Worm (Caenorhabditis elegans) whole organism, L2 larva: Measurements from ENCODE around the gene K03A11.4.
A peak's percentile ranks its signal among the peaks of the same experiment; 100 is the strongest.

Experiments
- C34F6.9 ChIP-seq: fragments of 150-350 bp; optimal IDR thresholded peaks from 2 replicates; lab custom pipeline; 2014; ENCODE audit warnings: missing biosample characterization, missing genetic modification characterization
- F13H6.1 ChIP-seq: sonication (generic microtip); optimal IDR thresholded peaks from 2 replicates; lab custom pipeline; 2016; ENCODE audit warnings: missing genetic modification characterization, missing compliant biosample characterization
- R02D3.7 ChIP-seq: fragments of 150-350 bp; optimal IDR thresholded peaks from 2 replicates; lab custom pipeline; 2014; ENCODE audit warnings: missing biosample characterization, missing genetic modification characterization
- Y55F3AM.14 ChIP-seq: fragments of 200-800 bp; sonication (Bioruptor generic); optimal IDR thresholded peaks from 2 replicates; lab custom pipeline; 2018; ENCODE audit warnings: mild to moderate bottlenecking, missing genetic modification characterization, missing compliant biosample characterization
- ZK546.5 ChIP-seq: sonication (generic microtip); optimal IDR thresholded peaks from 2 replicates; lab custom pipeline; 2017; ENCODE audit warnings: missing biosample characterization, missing genetic modification characterization
- ama-1 ChIP-seq: fragments of 150-350 bp; optimal IDR thresholded peaks from 2 replicates; lab custom pipeline; 2018; ENCODE audit warnings: inconsistent platforms
- ceh-82 ChIP-seq: fragments of 150-350 bp; optimal IDR thresholded peaks from 2 replicates; lab custom pipeline; 2014; ENCODE audit warnings: missing biosample characterization, missing genetic modification characterization
- crh-2 ChIP-seq: sonication (generic microtip); optimal IDR thresholded peaks from 2 replicates; lab custom pipeline; 2017; ENCODE audit warnings: missing biosample characterization, missing genetic modification characterization
- dmd-4 ChIP-seq: sonication (generic microtip); optimal IDR thresholded peaks from 2 replicates; lab custom pipeline; 2017; ENCODE audit warnings: missing biosample characterization, missing genetic modification characterization
- egl-27 ChIP-seq: sonication (generic microtip); optimal IDR thresholded peaks from 3 replicates; lab custom pipeline; 2017; ENCODE audit warnings: missing biosample characterization, missing genetic modification reagents, missing genetic modification characterization
- elt-1 ChIP-seq: fragments of 150-350 bp; optimal IDR thresholded peaks from 2 replicates; lab custom pipeline; 2014; ENCODE audit warnings: missing biosample characterization, missing genetic modification characterization
- elt-3 ChIP-seq: sonication (generic microtip); optimal IDR thresholded peaks from 2 replicates; lab custom pipeline; 2017; ENCODE audit warnings: missing biosample characterization, missing genetic modification characterization
- fos-1 ChIP-seq: fragments of 150-350 bp; optimal IDR thresholded peaks from 2 replicates; lab custom pipeline; 2014; ENCODE audit warnings: missing biosample characterization, missing genetic modification characterization
- lin-13 ChIP-seq: fragments of 150-350 bp; optimal IDR thresholded peaks from 2 replicates; lab custom pipeline; 2014; ENCODE audit warnings: missing biosample characterization, missing genetic modification reagents, missing genetic modification characterization
- lin-39 ChIP-seq: fragments of 150-350 bp; optimal IDR thresholded peaks from 2 replicates; lab custom pipeline; 2014; ENCODE audit warnings: missing biosample characterization, missing genetic modification reagents, missing genetic modification characterization
- lsy-2 ChIP-seq, 2 experiments: fragments of 150-350 bp in 1 of 2; sonication (generic microtip) in 1 of 2; optimal IDR thresholded peaks; 2 replicates each; lab custom pipeline; 2014 to 2017; ENCODE audit warnings: missing biosample characterization in 2 of 2, missing genetic modification characterization in 2 of 2
- mdl-1 ChIP-seq, 2 experiments: fragments of 150-350 bp in 1 of 2; sonication (generic microtip) in 1 of 2; optimal IDR thresholded peaks; 2 replicates each; lab custom pipeline; 2017; ENCODE audit warnings: missing biosample characterization in 2 of 2, missing genetic modification characterization in 2 of 2
- nhr-10 ChIP-seq: sonication (generic microtip); optimal IDR thresholded peaks from 2 replicates; lab custom pipeline; 2017; ENCODE audit warnings: missing biosample characterization, missing genetic modification characterization
- nhr-11 ChIP-seq: fragments of 150-350 bp; optimal IDR thresholded peaks from 2 replicates; lab custom pipeline; 2014; ENCODE audit warnings: missing biosample characterization, missing genetic modification characterization
- nhr-12 ChIP-seq: fragments of 150-350 bp; optimal IDR thresholded peaks from 2 replicates; lab custom pipeline; 2014; ENCODE audit warnings: missing biosample characterization, missing genetic modification characterization
- nhr-129 ChIP-seq: fragments of 150-350 bp; optimal IDR thresholded peaks from 2 replicates; lab custom pipeline; 2014; ENCODE audit warnings: missing biosample characterization, missing genetic modification characterization
- nhr-23 ChIP-seq: fragments of 150-350 bp; optimal IDR thresholded peaks from 2 replicates; lab custom pipeline; 2014; ENCODE audit warnings: missing biosample characterization, missing genetic modification reagents, missing genetic modification characterization
- nhr-25 ChIP-seq: fragments of 150-350 bp; sonication (generic microtip); optimal IDR thresholded peaks from 3 replicates; lab custom pipeline; 2014; ENCODE audit warnings: missing biosample characterization, missing genetic modification characterization
- nhr-6 ChIP-seq: fragments of 150-350 bp; optimal IDR thresholded peaks from 2 replicates; lab custom pipeline; 2014; ENCODE audit warnings: missing biosample characterization, missing genetic modification characterization
- nhr-77 ChIP-seq: fragments of 150-350 bp; optimal IDR thresholded peaks from 2 replicates; lab custom pipeline; 2014; ENCODE audit warnings: missing biosample characterization, missing genetic modification characterization
- peb-1 ChIP-seq: fragments of 150-350 bp; optimal IDR thresholded peaks from 2 replicates; lab custom pipeline; 2014; ENCODE audit warnings: missing biosample characterization, missing genetic modification characterization
- sem-4 ChIP-seq: fragments of 150-350 bp; optimal IDR thresholded peaks from 2 replicates; lab custom pipeline; 2014; ENCODE audit warnings: missing biosample characterization, missing genetic modification reagents, missing genetic modification characterization
- skn-1 ChIP-seq: sonication (generic microtip); optimal IDR thresholded peaks from 2 replicates; lab custom pipeline; 2017; ENCODE audit warnings: missing biosample characterization, missing genetic modification characterization
- sma-9 ChIP-seq, 2 experiments: fragments of 150-350 bp in 1 of 2; sonication (generic microtip) in 1 of 2; optimal IDR thresholded peaks; 2 replicates each; lab custom pipeline; 2014 to 2016; ENCODE audit warnings: missing genetic modification characterization in 2 of 2, mild to moderate bottlenecking in 1 of 2, missing biosample characterization in 1 of 2, missing compliant biosample characterization in 1 of 2, missing genetic modification reagents in 1 of 2, moderate library complexity in 1 of 2
- unc-39 ChIP-seq: fragments of 150-350 bp; optimal IDR thresholded peaks from 2 replicates; lab custom pipeline; 2014; ENCODE audit warnings: missing biosample characterization, missing genetic modification characterization
- unc-55 ChIP-seq: fragments of 150-350 bp; sonication (generic microtip); optimal IDR thresholded peaks from 3 replicates; lab custom pipeline; 2014; ENCODE audit warnings: missing biosample characterization, missing genetic modification reagents, missing genetic modification characterization
- unc-62 ChIP-seq: fragments of 150-350 bp; optimal IDR thresholded peaks from 2 replicates; lab custom pipeline; 2014; ENCODE audit warnings: missing biosample characterization, missing genetic modification reagents, missing genetic modification characterization
- zag-1 ChIP-seq: fragments of 150-350 bp; optimal IDR thresholded peaks from 2 replicates; lab custom pipeline; 2014; ENCODE audit warnings: missing biosample characterization, missing genetic modification characterization
- ztf-1 ChIP-seq: fragments of 200-800 bp; sonication (Bioruptor generic); conservative IDR thresholded peaks from 2 replicates; pipeline ENCODE4 v1.3.6; 2022; ENCODE audit warnings: missing genetic modification characterization, missing compliant biosample characterization
- ztf-4 ChIP-seq: fragments of 150-350 bp; optimal IDR thresholded peaks from 2 replicates; lab custom pipeline; 2014; ENCODE audit warnings: missing biosample characterization, missing genetic modification characterization

The K03A11.4 gene

ce11 chrX:13104966-13105365 lies 27.0 kb downstream of the K03A11.4 start, which contains the start of gene F17H10.1 (continued):
- TF ChIP-seq lin-39 (tag; lab: Kevin White, UChicago), result no peak
- TF ChIP-seq Y55F3AM.14, result no peak
- TF ChIP-seq elt-3, result no peak
- no peak for TF ChIP-seq unc-62 (GFP tag; lab: Kevin White, UChicago)
- TF ChIP-seq nhr-25 (tag; lab: Kevin White, UChicago), result no peak
- no peak for TF ChIP-seq ama-1
- no peak for TF ChIP-seq dmd-4
- peak; percentile 51 for TF ChIP-seq skn-1 (tag; lab: Kevin White, UChicago)
- TF ChIP-seq lin-13 (GFP tag; lab: Kevin White, UChicago), result peak; percentile 60
- no peak for TF ChIP-seq ztf-1 (GFP tag; lab: Robert Waterston, UW)
- TF ChIP-seq ZK546.5 (tag; lab: Kevin White, UChicago), result no peak
- TF ChIP-seq zag-1 (tag; lab: Kevin White, UChicago), result no peak
- no peak for TF ChIP-seq nhr-77 (tag; lab: Kevin White, UChicago)

DNA sequence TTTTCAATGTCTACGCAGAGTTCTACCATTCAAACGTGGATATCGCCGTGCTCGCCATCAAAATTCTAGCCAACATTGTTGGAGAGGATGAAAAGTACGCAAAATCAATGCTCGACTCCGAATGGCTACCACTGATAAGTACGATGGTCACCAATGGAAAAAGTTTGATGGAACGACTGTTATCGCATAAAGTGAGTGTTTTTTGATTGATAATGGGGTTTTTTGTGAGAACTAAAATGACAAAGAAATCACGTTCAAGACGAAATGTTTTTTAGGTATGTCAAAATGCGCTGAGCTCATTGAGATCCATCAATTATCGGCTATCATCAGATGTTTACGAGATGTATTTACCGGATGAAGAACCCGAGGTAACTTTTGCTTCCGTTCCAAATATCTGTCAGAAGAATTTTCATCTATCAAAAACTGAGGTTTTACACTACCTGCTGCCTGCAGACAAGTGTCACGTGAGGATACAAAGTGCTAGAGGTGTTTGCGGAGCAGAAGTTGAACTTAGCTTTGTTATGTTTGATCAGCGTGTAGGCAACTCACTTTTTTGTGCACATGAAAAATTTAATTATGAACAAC lies 28.3 kb downstream of the K03A11.4 start:
- TF ChIP-seq nhr-11 (tag; lab: Kevin White, UChicago) (no peak), R02D3.7 (no peak), unc-39 (tag; lab: Kevin White, UChicago) (no peak), sem-4 (tag; lab: Kevin White, UChicago) (no peak), crh-2 (peak; percentile 12), unc-55 (GFP tag; lab: Kevin White, UChicago) (no peak), lin-13 (GFP tag; lab: Kevin White, UChicago) (no peak), nhr-10 (no peak), sma-9 (GFP tag; optimal IDR thresholded peaks at IDR 0.05; lab: Kevin White, UChicago) (peak; percentile 7), sma-9 (tag; optimal IDR thresholded peaks at IDR 0.05; lab: Kevin White, UChicago) (no peak), ceh-82 (tag; lab: Kevin White, UChicago) (no peak), egl-27 (tag; lab: Kevin White, UChicago) (no peak), elt-1 (tag; lab: Kevin White, UChicago) (no peak), fos-1 (tag; lab: Kevin White, UChicago) (peak; percentile 25), nhr-12 (tag; lab: Kevin White, UChicago) (no peak), nhr-129 (tag; lab: Kevin White, UChicago) (peak; percentile 69), nhr-77 (tag; lab: Kevin White, UChicago) (no peak), lsy-2 (tag; optimal IDR thresholded peaks at IDR 0.05; lab: Kevin White, UChicago) (peak in 1 of 2 experiments; percentile 43), C34F6.9 (no peak), elt-3 (no peak), nhr-23 (tag; lab: Kevin White, UChicago) (no peak), unc-62 (GFP tag; lab: Kevin White, UChicago) (no peak), mdl-1 (tag; optimal IDR thresholded peaks at IDR 0.05; lab: Kevin White, UChicago) (no peak), peb-1 (no peak)

DNA sequence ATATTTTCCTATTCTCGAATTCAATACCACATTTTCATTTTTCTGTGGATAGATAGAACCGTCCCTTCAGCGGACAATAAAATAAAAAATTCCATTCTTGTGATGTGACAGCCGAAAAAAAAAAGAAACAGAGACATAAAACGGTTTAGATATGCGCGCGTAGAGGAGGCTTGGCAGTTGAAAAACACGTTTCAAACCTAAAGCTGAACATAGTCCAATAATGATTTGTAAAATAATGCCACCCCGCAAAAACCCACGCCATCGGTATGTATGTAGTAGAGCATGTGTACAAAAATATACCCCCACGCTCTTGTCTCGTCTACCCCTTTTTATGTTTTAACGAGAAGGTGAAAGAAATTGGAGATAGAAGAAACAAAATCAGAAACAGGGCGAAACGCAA lies 30.7 kb downstream of the K03A11.4 start:
- peak; percentile 36 for TF ChIP-seq ama-1
- no peak for TF ChIP-seq skn-1 (tag; lab: Kevin White, UChicago)
- peak; percentile 38 for TF ChIP-seq crh-2
- TF ChIP-seq ztf-4 (tag; lab: Kevin White, UChicago), result peak; percentile 47

DNA sequence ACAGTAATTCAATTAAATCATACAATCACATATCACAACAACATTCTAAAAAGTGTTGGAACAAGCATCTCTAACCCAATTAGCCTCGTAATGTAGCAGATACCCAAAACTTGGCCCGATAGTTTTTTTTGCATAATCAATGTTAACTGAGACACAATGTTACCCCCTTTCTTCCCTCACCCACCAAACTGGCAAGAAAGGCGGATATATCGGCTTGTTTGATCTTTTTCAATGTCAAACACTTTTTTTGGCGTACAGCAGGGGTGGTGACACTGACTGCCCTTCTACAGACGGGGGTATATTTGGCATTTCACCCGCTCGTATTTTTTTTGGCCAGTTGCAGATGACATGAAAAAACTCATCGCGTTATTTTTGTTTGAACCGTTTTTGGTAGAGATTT lies 32.0 kb downstream of the K03A11.4 start:
- TF ChIP-seq nhr-6 (tag; lab: Kevin White, UChicago) (no peak), nhr-129 (tag; lab: Kevin White, UChicago) (no peak), crh-2 (no peak), nhr-23 (tag; lab: Kevin White, UChicago) (no peak), skn-1 (tag; lab: Kevin White, UChicago) (no peak), nhr-77 (tag; lab: Kevin White, UChicago) (no peak), F13H6.1 (tag; lab: Kevin White, UChicago) (no peak), mdl-1 (tag; optimal IDR thresholded peaks at IDR 0.05; lab: Kevin White, UChicago) (no peak), zag-1 (tag; lab: Kevin White, UChicago) (no peak), unc-62 (GFP tag; lab: Kevin White, UChicago) (no peak), lsy-2 (tag; optimal IDR thresholded peaks at IDR 0.05; lab: Kevin White, UChicago) (no peak), nhr-25 (tag; lab: Kevin White, UChicago) (no peak)
